Fruit fly (Drosophila melanogaster): ENCODE measurements around the gene Gba1a.

Gba1a gene

dm6 chr3R:23685955-23686354, 14.5 kb upstream of the Gba1a start, which contains the start of gene SPE:
SPE (plus strand) TSS chr3R:23686255.
- no peak for TF ChIP-seq C15 (GFP tag; IDR thresholded peaks at IDR 0.05)
- peak; percentile 9 for TF ChIP-seq CG34376 (GFP tag; optimal IDR thresholded peaks at IDR 0.05)
- no peak for TF ChIP-seq CG30020 (tag; optimal IDR thresholded peaks at IDR 0.05)
- TF ChIP-seq CG12104 (GFP tag; optimal IDR thresholded peaks at IDR 0.05) = no peak

dm6 chr3R:23686924-23687323, 13.5 kb upstream of the Gba1a start:
- peak; percentile 70 for TF ChIP-seq Ets65A (GFP tag)
- no peak for TF ChIP-seq CG15073 (GFP tag; optimal IDR thresholded peaks at IDR 0.05)
- TF ChIP-seq sens (GFP tag) = no peak
- TF ChIP-seq CG11504 (tag; optimal IDR thresholded peaks at IDR 0.05) = no peak

dm6 chr3R:23694579-23695033, 5.8 kb upstream of the Gba1a start, which contains the start of gene CG10254:
CG10254 (minus strand) TSS chr3R:23694983.
- TF ChIP-seq Ets97D (GFP tag; optimal IDR thresholded peaks at IDR 0.05) (peak; percentile 7), h (optimal IDR thresholded peaks at IDR 0.05) (no peak), stwl (tag; optimal IDR thresholded peaks at IDR 0.05) (peak; percentile 38), grn (GFP tag; optimal IDR thresholded peaks at IDR 0.05) (peak; percentile 95), CG2712 (tag; optimal IDR thresholded peaks at IDR 0.05) (no peak), Optix (GFP tag; IDR thresholded peaks at IDR 0.05) (no peak), Med (GFP tag) (no peak), Myb (GFP tag; optimal IDR thresholded peaks at IDR 0.05) (peak; percentile 57), gsb-n (tag; optimal IDR thresholded peaks at IDR 0.05) (no peak), nom (GFP tag; optimal IDR thresholded peaks at IDR 0.05) (no peak), maf-S (GFP tag; optimal IDR thresholded peaks at IDR 0.05) (no peak), MBD-R2 (GFP tag; IDR thresholded peaks at IDR 0.05) (peak; percentile 48), CG9727 (GFP tag; optimal IDR thresholded peaks at IDR 0.05) (no peak), CTCF (GFP tag; optimal IDR thresholded peaks at IDR 0.05) (peak; percentile 73), CG2116 (GFP tag; optimal IDR thresholded peaks at IDR 0.05) (peak; percentile 2), Camta (GFP tag; optimal IDR thresholded peaks at IDR 0.05) (no peak), crc (GFP tag; optimal IDR thresholded peaks at IDR 0.05) (no peak), pzg (GFP tag; optimal IDR thresholded peaks at IDR 0.05) (peak; percentile 59), peb (GFP tag; IDR thresholded peaks at IDR 0.05) (no peak), onecut (GFP tag; IDR thresholded peaks at IDR 0.05) (peak; percentile 64; the same call in 1 of the 2 replicates), phol (tag; optimal IDR thresholded peaks at IDR 0.05) (peak; percentile 28), CG15601 (tag; optimal IDR thresholded peaks at IDR 0.05) (peak; percentile 100), ERR (GFP tag; optimal IDR thresholded peaks at IDR 0.05) (no peak), CG13287 (GFP tag; IDR thresholded peaks at IDR 0.05; ENCODE audit: partially characterized antibody) (peak; percentile 34; the same call in 1 of the 2 replicates), MESR4 (GFP tag; optimal IDR thresholded peaks at IDR 0.05) (peak; percentile 55), Drgx (GFP tag; IDR thresholded peaks at IDR 0.05) (no peak), BEAF-32 (GFP tag; optimal IDR thresholded peaks at IDR 0.05) (peak; percentile 18), cg (GFP tag; optimal IDR thresholded peaks at IDR 0.05) (no peak), CG3847 (GFP tag; IDR thresholded peaks at IDR 0.05) (no peak), CG3995 (GFP tag; optimal IDR thresholded peaks at IDR 0.05) (peak; percentile 50), MTF-1 (GFP tag; optimal IDR thresholded peaks at IDR 0.05; ENCODE audit: borderline replicate concordance) (no peak), pita (GFP tag; optimal IDR thresholded peaks at IDR 0.05) (peak; percentile 64), trem (tag; optimal IDR thresholded peaks at IDR 0.05) (peak; percentile 21), CG15514 (GFP tag; optimal IDR thresholded peaks at IDR 0.05) (peak; percentile 99), stc (GFP tag; IDR thresholded peaks at IDR 0.05) (no peak), CG6689 (GFP tag; IDR thresholded peaks at IDR 0.05) (no peak), E2f2 (GFP tag; IDR thresholded peaks at IDR 0.05) (peak; percentile 90), chinmo (GFP tag; IDR thresholded peaks at IDR 0.05; ENCODE audit: partially characterized antibody) (peak; percentile 38; the same call in 1 of the 4 replicates), Dp (GFP tag; optimal IDR thresholded peaks at IDR 0.05) (peak; percentile 83), CG4617 (GFP tag; optimal IDR thresholded peaks at IDR 0.05; ENCODE audit: borderline replicate concordance) (peak; percentile 52), gfzf (GFP tag; optimal IDR thresholded peaks at IDR 0.05) (peak; percentile 87)
